Fruit fly (Drosophila melanogaster) whole organism, embryonic: ENCODE results near the gene Lipt2.

Experiments
- Adf1 ChIP-seq: fragments of 200-800 bp; sonication (Bioruptor generic); IDR thresholded peaks from 2 replicates; pipeline ENCODE4 v1.3.6; 2022; ENCODE audit warnings: missing biosample characterization, missing genetic modification characterization
- CG1024 ChIP-seq: fragments of 200-800 bp; sonication (Bioruptor generic); IDR thresholded peaks from 2 replicates; pipeline ENCODE4 v1.3.6; 2022; ENCODE audit warnings: missing biosample characterization, missing genetic modification characterization
- CG11504 ChIP-seq: fragments of 200-800 bp; sonication (Bioruptor generic); optimal IDR thresholded peaks from 3 replicates; lab custom pipeline; 2019; ENCODE audit warnings: missing biosample characterization, mild to moderate bottlenecking, missing genetic modification characterization, moderate library complexity
- CG12659 ChIP-seq: fragments of 200-800 bp; sonication (Bioruptor generic); optimal IDR thresholded peaks from 3 replicates; lab custom pipeline; 2017; ENCODE audit warnings: mild to moderate bottlenecking, missing biosample characterization, missing genetic modification reagents, missing genetic modification characterization
- CG13894 ChIP-seq: fragments of 200-800 bp; sonication (Bioruptor generic); optimal IDR thresholded peaks from 3 replicates; lab custom pipeline; 2018; ENCODE audit warnings: missing biosample characterization, mild to moderate bottlenecking, missing genetic modification characterization, moderate library complexity
- CG15011 ChIP-seq: fragments of 200-800 bp; sonication (Bioruptor generic); optimal IDR thresholded peaks from 3 replicates; lab custom pipeline; 2018; ENCODE audit warnings: missing biosample characterization, mild to moderate bottlenecking, missing genetic modification characterization
- CG1529 ChIP-seq: fragments of 200-800 bp; sonication (Bioruptor generic); optimal IDR thresholded peaks from 3 replicates; lab custom pipeline; 2018; ENCODE audit warnings: missing biosample characterization, missing genetic modification characterization
- CG16815 ChIP-seq: fragments of 200-800 bp; sonication (Bioruptor generic); optimal IDR thresholded peaks from 3 replicates; lab custom pipeline; 2017; ENCODE audit warnings: missing biosample characterization, mild to moderate bottlenecking, missing genetic modification characterization
- CG17359 ChIP-seq: fragments of 200-800 bp; sonication (Bioruptor generic); optimal IDR thresholded peaks from 3 replicates; lab custom pipeline; 2018; ENCODE audit warnings: missing biosample characterization, mild to moderate bottlenecking, missing genetic modification characterization, moderate library complexity
- CG17568 ChIP-seq: fragments of 200-800 bp; sonication (Bioruptor generic); optimal IDR thresholded peaks from 2 replicates; lab custom pipeline; 2018; ENCODE audit warnings: missing biosample characterization, mild to moderate bottlenecking, missing genetic modification characterization, moderate library complexity
- CG30431 ChIP-seq: fragments of 200-800 bp; sonication (Bioruptor generic); optimal IDR thresholded peaks from 2 replicates; lab custom pipeline; 2017; ENCODE audit warnings: missing biosample characterization, missing genetic modification characterization
- CG31441 ChIP-seq: fragments of 200-800 bp; sonication (Bioruptor generic); IDR thresholded peaks from 2 replicates; pipeline ENCODE4 v1.3.6; 2022; ENCODE audit warnings: missing biosample characterization, missing genetic modification characterization
- CG42726 ChIP-seq: fragments of 200-800 bp; sonication (Bioruptor generic); IDR thresholded peaks from 2 replicates; pipeline ENCODE4 v1.3.6; 2022; ENCODE audit warnings: missing biosample characterization, missing genetic modification characterization; ENCODE audit not compliant: partially characterized antibody
- CG6791 ChIP-seq: fragments of 200-800 bp; sonication (Bioruptor generic); IDR thresholded peaks from 3 replicates; pipeline ENCODE4 v1.3.6; 2022; ENCODE audit warnings: missing biosample characterization, missing genetic modification characterization; ENCODE audit not compliant: partially characterized antibody
- CG7928 ChIP-seq: fragments of 200-800 bp; sonication (Bioruptor generic); optimal IDR thresholded peaks from 2 replicates; lab custom pipeline; 2017; ENCODE audit warnings: missing biosample characterization, mild to moderate bottlenecking, missing genetic modification characterization
- CG9609 ChIP-seq: fragments of 200-800 bp; sonication (Bioruptor generic); optimal IDR thresholded peaks from 3 replicates; lab custom pipeline; 2016; ENCODE audit warnings: missing biosample characterization, missing genetic modification characterization
- CG9727 ChIP-seq: fragments of 200-800 bp; sonication (Bioruptor generic); optimal IDR thresholded peaks from 3 replicates; lab custom pipeline; 2017; ENCODE audit warnings: missing biosample characterization, mild to moderate bottlenecking, missing genetic modification characterization
- CG9817 ChIP-seq: fragments of 200-800 bp; sonication (Bioruptor generic); optimal IDR thresholded peaks from 2 replicates; lab custom pipeline; 2018; ENCODE audit warnings: missing biosample characterization, mild to moderate bottlenecking, missing genetic modification characterization, moderate library complexity
- E2f1 ChIP-seq: fragments of 200-800 bp; sonication (Bioruptor generic); IDR thresholded peaks from 2 replicates; pipeline ENCODE4 v1.3.6; 2022; ENCODE audit warnings: missing biosample characterization, missing genetic modification characterization
- H15 ChIP-seq: fragments of 200-800 bp; sonication (Bioruptor generic); IDR thresholded peaks from 3 replicates; pipeline ENCODE4 v1.3.6; 2022; ENCODE audit warnings: missing biosample characterization, missing genetic modification characterization
- Hmr ChIP-seq: fragments of 200-800 bp; sonication (Bioruptor generic); optimal IDR thresholded peaks from 3 replicates; lab custom pipeline; 2017; ENCODE audit warnings: mild to moderate bottlenecking, missing biosample characterization, missing genetic modification reagents, missing genetic modification characterization
- Opbp ChIP-seq: fragments of 200-800 bp; sonication (Bioruptor generic); IDR thresholded peaks from 3 replicates; pipeline ENCODE4 v1.3.6; 2022; ENCODE audit warnings: missing biosample characterization, missing genetic modification characterization; ENCODE audit not compliant: partially characterized antibody
- Pdp1 ChIP-seq, 2 experiments: fragments of 200-800 bp; sonication (Bioruptor generic); optimal IDR thresholded peaks; 3 replicates each; lab custom pipeline; 2016; ENCODE audit warnings: missing biosample characterization in 2 of 2, missing genetic modification characterization in 2 of 2, mild to moderate bottlenecking in 1 of 2, moderate library complexity in 1 of 2
- Poxn ChIP-seq: fragments of 200-800 bp; sonication (Bioruptor generic); IDR thresholded peaks from 2 replicates; pipeline ENCODE4 v1.3.6; 2022; ENCODE audit warnings: missing biosample characterization, missing genetic modification characterization
- Scr ChIP-seq: fragments of 200-800 bp; sonication (Bioruptor generic); IDR thresholded peaks from 2 replicates; pipeline ENCODE4 v1.3.6; 2022; ENCODE audit warnings: missing biosample characterization, missing genetic modification characterization; ENCODE audit not compliant: partially characterized antibody
- Spps ChIP-seq: fragments of 200-800 bp; sonication (Bioruptor generic); optimal IDR thresholded peaks from 2 replicates; lab custom pipeline; 2018; ENCODE audit warnings: missing biosample characterization, mild to moderate bottlenecking, missing genetic modification characterization
- ara ChIP-seq: fragments of 200-800 bp; sonication (Bioruptor generic); IDR thresholded peaks from 2 replicates; pipeline ENCODE4 v1.3.6; 2022; ENCODE audit warnings: missing biosample characterization, missing genetic modification characterization
- chinmo ChIP-seq: fragments of 200-800 bp; sonication (Bioruptor generic); IDR thresholded peaks from 4 replicates; pipeline ENCODE4 v1.3.6; 2022; ENCODE audit warnings: missing biosample characterization, missing genetic modification characterization; ENCODE audit not compliant: partially characterized antibody
- crc ChIP-seq: fragments of 200-800 bp; sonication (Bioruptor generic); optimal IDR thresholded peaks from 2 replicates; lab custom pipeline; 2016; ENCODE audit warnings: missing biosample characterization, missing genetic modification characterization
- croc ChIP-seq: fragments of 200-800 bp; sonication (Bioruptor generic); conservative IDR thresholded peaks from 3 replicates; pipeline ENCODE4 v1.3.6; 2022; ENCODE audit warnings: missing biosample characterization, missing genetic modification characterization
- dan ChIP-seq: fragments of 200-800 bp; sonication (Bioruptor generic); IDR thresholded peaks from 2 replicates; pipeline ENCODE4 v1.3.6; 2022; ENCODE audit warnings: missing biosample characterization, missing genetic modification characterization
- eve ChIP-seq, 2 experiments: fragments of >200 bp; optimal IDR thresholded peaks; 2 replicates each; lab custom pipeline; 2017; ENCODE audit warnings: missing biosample characterization in 2 of 2, missing genetic modification characterization in 2 of 2
- fru ChIP-seq: fragments of >200 bp; optimal IDR thresholded peaks from 2 replicates; lab custom pipeline; 2017
- grau ChIP-seq: fragments of 200-800 bp; optimal IDR thresholded peaks from 3 replicates; lab custom pipeline; 2019; ENCODE audit warnings: missing biosample characterization, mild to moderate bottlenecking, missing genetic modification characterization, moderate library complexity
- gsb ChIP-seq: fragments of 200-800 bp; sonication (Bioruptor generic); IDR thresholded peaks from 2 replicates; pipeline ENCODE4 v1.3.6; 2022; ENCODE audit warnings: missing biosample characterization, missing genetic modification characterization
- her ChIP-seq: fragments of 200-800 bp; sonication (Bioruptor generic); optimal IDR thresholded peaks from 2 replicates; lab custom pipeline; 2016; ENCODE audit warnings: missing biosample characterization, missing genetic modification characterization
- knrl ChIP-seq: fragments of 200-800 bp; sonication (Bioruptor generic); IDR thresholded peaks from 3 replicates; pipeline ENCODE4 v1.3.6; 2022; ENCODE audit warnings: missing biosample characterization, missing genetic modification characterization; ENCODE audit not compliant: partially characterized antibody
- nerfin-1 ChIP-seq: fragments of 200-800 bp; sonication (Bioruptor generic); optimal IDR thresholded peaks from 3 replicates; lab custom pipeline; 2019; ENCODE audit warnings: missing biosample characterization, mild to moderate bottlenecking, missing genetic modification characterization, moderate library complexity
- peb ChIP-seq: fragments of 200-800 bp; sonication (Bioruptor generic); IDR thresholded peaks from 2 replicates; pipeline ENCODE4 v1.3.6; 2022; ENCODE audit warnings: missing biosample characterization, missing genetic modification characterization
- pros ChIP-seq: fragments of 200-800 bp; sonication (Bioruptor generic); optimal IDR thresholded peaks from 3 replicates; lab custom pipeline; 2019; ENCODE audit warnings: missing biosample characterization, mild to moderate bottlenecking, missing genetic modification characterization, moderate library complexity
- pum ChIP-seq: fragments of 200-800 bp; sonication (Bioruptor generic); optimal IDR thresholded peaks from 2 replicates; lab custom pipeline; 2016; ENCODE audit warnings: missing biosample characterization, missing genetic modification characterization
- repo ChIP-seq: fragments of 200-800 bp; sonication (Bioruptor generic); optimal IDR thresholded peaks from 2 replicates; lab custom pipeline; 2016; ENCODE audit warnings: missing biosample characterization, missing genetic modification characterization
- ro ChIP-seq: fragments of 200-800 bp; sonication (Bioruptor generic); IDR thresholded peaks from 2 replicates; pipeline ENCODE4 v1.3.6; 2022; ENCODE audit warnings: missing biosample characterization, missing genetic modification characterization
- run ChIP-seq: fragments of 200-800 bp; sonication (Bioruptor generic); optimal IDR thresholded peaks from 3 replicates; lab custom pipeline; 2018; ENCODE audit warnings: missing biosample characterization, mild to moderate bottlenecking, missing genetic modification characterization
- sisA ChIP-seq: fragments of 200-800 bp; sonication (Bioruptor generic); IDR thresholded peaks from 2 replicates; pipeline ENCODE4 v1.3.6; 2022; ENCODE audit warnings: missing biosample characterization, missing genetic modification characterization
- ttk ChIP-seq: fragments of 200-800 bp; sonication (Bioruptor generic); IDR thresholded peaks from 2 replicates; pipeline ENCODE4 v2.1.2; 2022; ENCODE audit warnings: missing biosample characterization, missing genetic modification characterization
- unpg ChIP-seq: fragments of 200-800 bp; sonication (Bioruptor generic); optimal IDR thresholded peaks from 3 replicates; lab custom pipeline; 2018; ENCODE audit warnings: missing biosample characterization, mild to moderate bottlenecking, missing genetic modification characterization, moderate library complexity
- wor ChIP-seq: fragments of 200-800 bp; sonication (Bioruptor generic); IDR thresholded peaks from 2 replicates; pipeline ENCODE4 v1.3.6; 2022; ENCODE audit warnings: missing biosample characterization, missing genetic modification characterization

The Lipt2 gene

dm6 chr3R:4394654-4395581, 42.2 kb downstream of the Lipt2 start (continued):
- TF ChIP-seq CG1529 (GFP tag; lab: Kevin White, UChicago): peak; percentile 69
- TF ChIP-seq Spps (tag; lab: Kevin White, UChicago): peak; percentile 41
- no peak for TF ChIP-seq fru (lab: Kevin White, UChicago)
- TF ChIP-seq Pdp1 (GFP tag; optimal IDR thresholded peaks at IDR 0.05; lab: Kevin White, UChicago): peak; percentile 87 to 88
- TF ChIP-seq wor: peak; percentile 85
- TF ChIP-seq CG13894 (tag; lab: Kevin White, UChicago): peak; percentile 68
- no peak for TF ChIP-seq dan (GFP tag; lab: Robert Waterston, UW)
- TF ChIP-seq CG17568 (GFP tag; lab: Kevin White, UChicago): peak; percentile 74
- peak; percentile 67; the same call in 1 of the 2 replicates for TF ChIP-seq CG1024 (GFP tag; lab: Robert Waterston, UW)
- no peak for TF ChIP-seq Poxn (GFP tag; lab: Robert Waterston, UW)
- peak; percentile 89 for TF ChIP-seq E2f1 (GFP tag; lab: Robert Waterston, UW)
- TF ChIP-seq sisA (GFP tag; lab: Robert Waterston, UW): peak; percentile 87
- peak; percentile 69 for TF ChIP-seq run (tag; lab: Kevin White, UChicago)
- TF ChIP-seq CG42726: no peak
- TF ChIP-seq CG11504 (tag; lab: Kevin White, UChicago): peak; percentile 92
- TF ChIP-seq crc (GFP tag; lab: Kevin White, UChicago): peak; percentile 80
- TF ChIP-seq CG9727 (GFP tag; lab: Kevin White, UChicago): peak; percentile 82
- peak; percentile 91 for TF ChIP-seq CG31441 (GFP tag; lab: Robert Waterston, UW)
- TF ChIP-seq croc: peak; percentile 41; the same call in 1 of the 3 replicates
- TF ChIP-seq CG15011 (GFP tag; lab: Kevin White, UChicago): peak; percentile 81
- TF ChIP-seq ro (GFP tag; lab: Robert Waterston, UW): peak; percentile 74
- TF ChIP-seq CG9817: peak; percentile 70
- no peak for TF ChIP-seq eve (GFP tag; optimal IDR thresholded peaks at IDR 0.05; lab: Kevin White, UChicago)
- TF ChIP-seq repo (GFP tag; lab: Kevin White, UChicago): peak; percentile 85
- peak; percentile 88 for TF ChIP-seq CG17359 (tag; lab: Kevin White, UChicago)
- peak; percentile 53 for TF ChIP-seq Adf1
- TF ChIP-seq her (GFP tag; lab: Kevin White, UChicago): peak; percentile 85
- peak; percentile 90 for TF ChIP-seq grau
- peak; percentile 85 for TF ChIP-seq ttk (GFP tag; lab: Robert Waterston, UW)
- peak; percentile 65 for TF ChIP-seq CG16815
- no peak for TF ChIP-seq pros (GFP tag; lab: Kevin White, UChicago)
- peak; percentile 88 for TF ChIP-seq CG9609
- peak; percentile 39 for TF ChIP-seq CG7928 (GFP tag; lab: Kevin White, UChicago)
- peak; percentile 89 for TF ChIP-seq Hmr (GFP tag; lab: Kevin White, UChicago)
- peak; percentile 90 for TF ChIP-seq unpg
- TF ChIP-seq pum: peak; percentile 83
- no peak for TF ChIP-seq Scr (GFP tag; lab: Robert Waterston, UW)
- TF ChIP-seq CG30431: peak; percentile 75
- no peak for TF ChIP-seq knrl (GFP tag; lab: Robert Waterston, UW)
- TF ChIP-seq CG12659 (GFP tag; lab: Kevin White, UChicago): peak; percentile 88
- no peak; the same call in 1 of the 2 replicates for TF ChIP-seq peb (GFP tag; lab: Robert Waterston, UW)
- TF ChIP-seq ara: peak; percentile 76; the same call in 1 of the 2 replicates
- TF ChIP-seq nerfin-1 (tag; lab: Kevin White, UChicago): peak; percentile 76
- no peak for TF ChIP-seq CG6791 (GFP tag; lab: Robert Waterston, UW)
- TF ChIP-seq Opbp (GFP tag; lab: Robert Waterston, UW): no peak
- no peak for TF ChIP-seq chinmo (GFP tag; lab: Robert Waterston, UW)
- TF ChIP-seq H15 (GFP tag; lab: Robert Waterston, UW): peak; percentile 86
- TF ChIP-seq gsb (GFP tag; lab: Robert Waterston, UW): peak; percentile 71
